Fruit fly (Drosophila melanogaster) whole organism, embryonic: ENCODE results near the gene CG5435.
A peak's percentile ranks its signal among the peaks of the same experiment; 100 is the strongest.

Experiments used
- Abd-B ChIP-seq: fragments of 200-800 bp; sonication (Bioruptor generic); optimal IDR thresholded peaks from 2 replicates; lab custom pipeline; 2018; ENCODE audit warnings: missing biosample characterization, mild to moderate bottlenecking, missing genetic modification characterization, moderate library complexity
- Atf-2 ChIP-seq: fragments of 200-800 bp; sonication (Bioruptor generic); optimal IDR thresholded peaks from 2 replicates; lab custom pipeline; 2016; ENCODE audit warnings: missing biosample characterization, missing genetic modification characterization
- CG11560 ChIP-seq: fragments of 200-800 bp; sonication (Bioruptor generic); IDR thresholded peaks from 3 replicates; pipeline ENCODE4 v1.3.6; 2022; ENCODE audit warnings: missing biosample characterization, missing genetic modification characterization
- CG12659 ChIP-seq: fragments of 200-800 bp; sonication (Bioruptor generic); optimal IDR thresholded peaks from 3 replicates; lab custom pipeline; 2017; ENCODE audit warnings: mild to moderate bottlenecking, missing biosample characterization, missing genetic modification reagents, missing genetic modification characterization
- CG13287 ChIP-seq: fragments of 200-800 bp; sonication (Bioruptor generic); IDR thresholded peaks from 2 replicates; pipeline ENCODE4 v1.3.6; 2022; ENCODE audit warnings: missing biosample characterization, missing genetic modification characterization; ENCODE audit not compliant: partially characterized antibody
- CG14860 ChIP-seq: fragments of 200-800 bp; sonication (Bioruptor generic); IDR thresholded peaks from 3 replicates; pipeline ENCODE4 v1.3.6; 2022; ENCODE audit warnings: missing biosample characterization, missing genetic modification characterization; ENCODE audit not compliant: partially characterized antibody
- CG1603 ChIP-seq: fragments of 200-800 bp; sonication (Bioruptor generic); optimal IDR thresholded peaks from 2 replicates; lab custom pipeline; 2019; ENCODE audit warnings: missing biosample characterization, mild to moderate bottlenecking, missing genetic modification characterization, moderate library complexity
- CG17385 ChIP-seq: fragments of 200-800 bp; sonication (Bioruptor generic); optimal IDR thresholded peaks from 3 replicates; lab custom pipeline; 2018; ENCODE audit warnings: missing biosample characterization, mild to moderate bottlenecking, missing genetic modification characterization
- CG17829 ChIP-seq: fragments of 200-800 bp; optimal IDR thresholded peaks from 2 replicates; lab custom pipeline; 2019; ENCODE audit warnings: missing biosample characterization, mild to moderate bottlenecking, missing genetic modification characterization, moderate library complexity
- CG1792 ChIP-seq: fragments of 200-800 bp; sonication (Bioruptor generic); optimal IDR thresholded peaks from 2 replicates; lab custom pipeline; 2016; ENCODE audit warnings: missing biosample characterization, missing genetic modification characterization
- CG18011 ChIP-seq: fragments of 200-800 bp; sonication (Bioruptor generic); optimal IDR thresholded peaks from 2 replicates; lab custom pipeline; 2017; ENCODE audit warnings: missing biosample characterization, missing genetic modification characterization, mild to moderate bottlenecking, moderate library complexity, missing genotype
- CG18262 ChIP-seq: fragments of 200-800 bp; optimal IDR thresholded peaks from 3 replicates; lab custom pipeline; 2019; ENCODE audit warnings: missing biosample characterization, mild to moderate bottlenecking, missing genetic modification characterization, moderate library complexity
- CG31441 ChIP-seq: fragments of 200-800 bp; sonication (Bioruptor generic); IDR thresholded peaks from 2 replicates; pipeline ENCODE4 v1.3.6; 2022; ENCODE audit warnings: missing biosample characterization, missing genetic modification characterization
- CG3407 ChIP-seq: fragments of 200-800 bp; sonication (Bioruptor generic); optimal IDR thresholded peaks from 2 replicates; lab custom pipeline; 2018; ENCODE audit warnings: missing biosample characterization, mild to moderate bottlenecking, missing genetic modification characterization
- CG4328 ChIP-seq: fragments of 200-800 bp; sonication (Bioruptor generic); optimal IDR thresholded peaks from 3 replicates; lab custom pipeline; 2017; ENCODE audit warnings: missing biosample characterization, missing genetic modification reagents, missing genetic modification characterization
- CG4424 ChIP-seq: fragments of 200-800 bp; sonication (Bioruptor generic); optimal IDR thresholded peaks from 3 replicates; lab custom pipeline; 2016; ENCODE audit warnings: missing biosample characterization, missing genetic modification characterization
- CG6175 ChIP-seq: fragments of 200-800 bp; sonication (Bioruptor generic); IDR thresholded peaks from 3 replicates; pipeline ENCODE4 v1.3.6; 2022; ENCODE audit warnings: missing biosample characterization, missing genetic modification characterization
- CG8290 ChIP-seq, 3 experiments: fragments of 200-800 bp; sonication (Bioruptor generic); optimal IDR thresholded peaks; 2 replicates each; lab custom pipeline; 2016 to 2019; ENCODE audit warnings: missing biosample characterization in 3 of 3, missing genetic modification characterization in 3 of 3, mild to moderate bottlenecking in 2 of 3, moderate library complexity in 1 of 3
- CTCF ChIP-seq: fragments of 200-800 bp; sonication (Bioruptor generic); optimal IDR thresholded peaks from 2 replicates; lab custom pipeline; 2017; ENCODE audit warnings: missing biosample characterization, mild to moderate bottlenecking, missing genetic modification characterization, moderate library complexity
- Dref ChIP-seq: fragments of 200-800 bp; sonication (Bioruptor generic); IDR thresholded peaks from 2 replicates; pipeline ENCODE4 v1.3.6; 2022; ENCODE audit warnings: missing biosample characterization, missing genetic modification characterization
- HmgD ChIP-seq: fragments of 200-800 bp; sonication (Bioruptor generic); optimal IDR thresholded peaks from 3 replicates; lab custom pipeline; 2016; ENCODE audit warnings: missing biosample characterization, missing genetic modification characterization
- Max ChIP-seq: fragments of 200-800 bp; sonication (Bioruptor generic); optimal IDR thresholded peaks from 2 replicates; lab custom pipeline; 2016; ENCODE audit warnings: missing biosample characterization, mild to moderate bottlenecking, missing genetic modification characterization
- Mes4 ChIP-seq: fragments of 200-800 bp; sonication (Bioruptor generic); optimal IDR thresholded peaks from 2 replicates; lab custom pipeline; 2016; ENCODE audit warnings: missing biosample characterization, missing genetic modification characterization
- NC2β ChIP-seq: fragments of 200-800 bp; sonication (Bioruptor generic); optimal IDR thresholded peaks from 2 replicates; lab custom pipeline; 2016; ENCODE audit warnings: missing biosample characterization, missing genetic modification characterization
- NK7.1 ChIP-seq: fragments of 200-800 bp; sonication (Bioruptor generic); optimal IDR thresholded peaks from 3 replicates; lab custom pipeline; 2016; ENCODE audit warnings: missing biosample characterization, missing genetic modification characterization
- Pdp1 ChIP-seq, 2 experiments: fragments of 200-800 bp; sonication (Bioruptor generic); optimal IDR thresholded peaks; 3 replicates each; lab custom pipeline; 2016; ENCODE audit warnings: missing biosample characterization in 2 of 2, missing genetic modification characterization in 2 of 2, mild to moderate bottlenecking in 1 of 2, moderate library complexity in 1 of 2
- Rfx ChIP-seq: fragments of 200-800 bp; sonication (Bioruptor generic); IDR thresholded peaks from 2 replicates; pipeline ENCODE4 v1.3.6; 2022; ENCODE audit warnings: missing biosample characterization, missing genetic modification characterization
- Rx ChIP-seq: fragments of 200-800 bp; sonication (Bioruptor generic); IDR thresholded peaks from 2 replicates; pipeline ENCODE4 v1.3.6; 2022; ENCODE audit warnings: missing biosample characterization, missing genetic modification characterization
- YL-1 ChIP-seq: fragments of 200-800 bp; sonication (Bioruptor generic); optimal IDR thresholded peaks from 3 replicates; lab custom pipeline; 2017; ENCODE audit warnings: missing biosample characterization, mild to moderate bottlenecking, missing genetic modification characterization
- ara ChIP-seq: fragments of 200-800 bp; sonication (Bioruptor generic); IDR thresholded peaks from 2 replicates; pipeline ENCODE4 v1.3.6; 2022; ENCODE audit warnings: missing biosample characterization, missing genetic modification characterization
- bigmax ChIP-seq: fragments of 200-800 bp; sonication (Bioruptor generic); optimal IDR thresholded peaks from 2 replicates; lab custom pipeline; 2018; ENCODE audit warnings: missing biosample characterization, mild to moderate bottlenecking, missing genetic modification characterization
- br ChIP-seq: fragments of >200 bp; optimal IDR thresholded peaks from 2 replicates; lab custom pipeline; 2017
- crc ChIP-seq: fragments of 200-800 bp; sonication (Bioruptor generic); optimal IDR thresholded peaks from 2 replicates; lab custom pipeline; 2016; ENCODE audit warnings: missing biosample characterization, missing genetic modification characterization
- crol ChIP-seq: fragments of 200-800 bp; sonication (Bioruptor generic); IDR thresholded peaks from 2 replicates; pipeline ENCODE4 v1.3.6; 2022; ENCODE audit warnings: missing biosample characterization, missing genetic modification characterization
- dan ChIP-seq: fragments of 200-800 bp; sonication (Bioruptor generic); IDR thresholded peaks from 2 replicates; pipeline ENCODE4 v1.3.6; 2022; ENCODE audit warnings: missing biosample characterization, missing genetic modification characterization
- kay ChIP-seq: fragments of 200-800 bp; sonication (Bioruptor generic); optimal IDR thresholded peaks from 2 replicates; lab custom pipeline; 2016; ENCODE audit warnings: missing biosample characterization, missing genetic modification characterization
- mirr ChIP-seq: fragments of 200-800 bp; sonication (Bioruptor generic); optimal IDR thresholded peaks from 3 replicates; lab custom pipeline; 2018; ENCODE audit warnings: missing biosample characterization, mild to moderate bottlenecking, missing genetic modification characterization
- salm ChIP-seq: fragments of 200-800 bp; sonication (Bioruptor generic); optimal IDR thresholded peaks from 2 replicates; lab custom pipeline; 2018; ENCODE audit warnings: missing biosample characterization, mild to moderate bottlenecking, missing genetic modification characterization
- so ChIP-seq: fragments of 200-800 bp; sonication (Bioruptor generic); IDR thresholded peaks from 3 replicates; pipeline ENCODE4 v1.3.6; 2022; ENCODE audit warnings: missing biosample characterization, missing genetic modification characterization
- ssp ChIP-seq: fragments of 200-800 bp; sonication (Bioruptor generic); IDR thresholded peaks from 2 replicates; pipeline ENCODE4 v1.3.6; 2022; ENCODE audit warnings: missing biosample characterization, missing genetic modification characterization
- yki ChIP-seq: fragments of >200 bp; optimal IDR thresholded peaks from 3 replicates; lab custom pipeline; 2018

Gene CG5435

DNA sequence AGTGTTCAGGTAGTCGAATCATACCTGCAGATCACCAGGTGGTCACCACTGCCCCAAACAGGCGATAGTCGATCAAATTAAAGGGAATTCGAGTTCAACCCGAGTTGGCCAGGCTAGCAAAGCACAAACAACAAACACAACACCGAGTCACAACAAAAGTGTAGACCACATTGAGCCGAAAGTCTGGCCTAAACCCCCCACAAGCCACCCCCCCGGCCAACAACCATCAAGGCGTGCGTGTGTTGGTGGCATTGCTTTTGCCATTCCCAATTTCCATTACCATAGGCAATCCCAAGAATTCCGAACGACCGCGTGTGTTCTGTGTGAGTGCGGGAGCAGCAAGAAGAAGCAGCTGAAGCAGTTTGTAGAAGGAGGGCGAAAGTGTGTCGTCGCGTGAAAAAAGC is 3.8 kb upstream of the CG5435 start, which contains the start of gene SC35 (continued):
- no peak for TF ChIP-seq Mes4
- TF ChIP-seq yki (lab: Kevin White, UChicago) = no peak
- TF ChIP-seq kay (GFP tag; lab: Kevin White, UChicago) = no peak
- no peak for TF ChIP-seq CG11560 (tag; lab: Robert Waterston, UW)
- no peak for TF ChIP-seq CTCF (GFP tag; lab: Kevin White, UChicago)
- no peak for TF ChIP-seq ssp
- TF ChIP-seq dan (GFP tag; lab: Robert Waterston, UW) = no peak
- TF ChIP-seq CG17385 (GFP tag; lab: Kevin White, UChicago) = peak; percentile 97
- no peak for TF ChIP-seq Atf-2 (GFP tag; lab: Kevin White, UChicago)
- TF ChIP-seq Pdp1 (GFP tag; optimal IDR thresholded peaks at IDR 0.05; lab: Kevin White, UChicago) = no peak
- TF ChIP-seq CG8290 (GFP tag; optimal IDR thresholded peaks at IDR 0.05; lab: Kevin White, UChicago) = no peak
- peak in 1 of 2 experiments; percentile 58 for TF ChIP-seq CG8290 (tag; optimal IDR thresholded peaks at IDR 0.05; lab: Kevin White, UChicago)
- TF ChIP-seq CG6175 (GFP tag; lab: Robert Waterston, UW) = no peak
- TF ChIP-seq CG4424 (GFP tag; lab: Kevin White, UChicago) = no peak
- peak; percentile 50 for TF ChIP-seq HmgD (GFP tag; lab: Kevin White, UChicago)
- TF ChIP-seq crc (GFP tag; lab: Kevin White, UChicago) = no peak
- TF ChIP-seq CG14860 (GFP tag; lab: Robert Waterston, UW) = no peak
- no peak for TF ChIP-seq so (GFP tag; lab: Robert Waterston, UW)
- no peak for TF ChIP-seq mirr (GFP tag; lab: Kevin White, UChicago)
- no peak for TF ChIP-seq NK7.1 (GFP tag; lab: Kevin White, UChicago)
- no peak for TF ChIP-seq NC2β
- TF ChIP-seq CG31441 (GFP tag; lab: Robert Waterston, UW) = no peak
- no peak; the same call in 1 of the 2 replicates for TF ChIP-seq Rfx (GFP tag; lab: Robert Waterston, UW)
- TF ChIP-seq Abd-B (GFP tag; lab: Kevin White, UChicago) = no peak
- TF ChIP-seq CG18262 (tag; lab: Kevin White, UChicago) = no peak
- peak; percentile 95 for TF ChIP-seq crol (GFP tag; lab: Robert Waterston, UW)
- TF ChIP-seq salm (tag; lab: Kevin White, UChicago) = no peak
- TF ChIP-seq CG1792 (GFP tag; lab: Kevin White, UChicago) = no peak
- TF ChIP-seq bigmax (GFP tag; lab: Kevin White, UChicago) = peak; percentile 88
- TF ChIP-seq br (lab: Kevin White, UChicago) = no peak
- TF ChIP-seq CG3407 (GFP tag; lab: Kevin White, UChicago) = no peak
- TF ChIP-seq Rx (GFP tag; lab: Robert Waterston, UW) = no peak
- TF ChIP-seq ara (GFP tag; lab: Robert Waterston, UW) = no peak
- TF ChIP-seq CG13287 (GFP tag; lab: Robert Waterston, UW) = peak; percentile 15; the same call in 1 of the 2 replicates
- peak; percentile 3 for TF ChIP-seq CG17829 (tag; lab: Kevin White, UChicago)
- TF ChIP-seq YL-1 (GFP tag; lab: Kevin White, UChicago) = peak; percentile 75
- TF ChIP-seq Dref = peak; percentile 10; the same call in 1 of the 2 replicates
- TF ChIP-seq CG1603 (tag; lab: Kevin White, UChicago) = peak; percentile 37
- no peak for TF ChIP-seq CG18011 (GFP tag; lab: Kevin White, UChicago)
- TF ChIP-seq CG4328 (GFP tag; lab: Kevin White, UChicago) = no peak
- no peak for TF ChIP-seq Max (GFP tag; lab: Kevin White, UChicago)
- TF ChIP-seq CG12659 = no peak
